Worm (Caenorhabditis elegans): ENCODE data around the gene xdh-1.

The xdh-1 gene

DNA sequence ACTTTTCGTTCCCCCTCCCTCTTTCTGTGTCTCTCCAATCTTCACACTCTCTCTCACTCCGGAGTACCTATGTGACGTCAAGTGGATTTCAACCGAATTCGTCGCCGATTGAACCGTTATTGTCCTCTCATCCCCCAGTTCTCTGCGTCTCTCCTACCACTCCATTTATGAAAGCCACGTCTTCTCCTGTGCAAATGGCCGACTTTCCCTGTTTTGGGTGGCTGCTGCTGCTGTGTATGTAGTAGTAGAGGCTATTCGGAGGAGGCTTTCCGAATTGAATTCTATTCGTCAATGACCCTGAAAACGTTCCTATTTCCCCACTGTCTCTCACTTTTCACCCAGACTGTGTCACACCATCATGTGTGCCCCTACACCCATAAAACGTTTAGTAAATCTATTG, 20.9 kb downstream of the xdh-1 start:
- peak; percentile 48 for TF ChIP-seq pros-1 (tag; optimal IDR thresholded peaks at IDR 0.05)
- peak; percentile 31 for TF ChIP-seq ceh-31 (tag; optimal IDR thresholded peaks at IDR 0.05)
- TF ChIP-seq nfya-1 (tag; optimal IDR thresholded peaks at IDR 0.05), result no peak
- TF ChIP-seq eyg-1 (tag; optimal IDR thresholded peaks at IDR 0.05), result no peak
- TF ChIP-seq tbx-7 (tag; optimal IDR thresholded peaks at IDR 0.05), result no peak
- no peak for TF ChIP-seq unc-42 (tag; optimal IDR thresholded peaks at IDR 0.05)

DNA sequence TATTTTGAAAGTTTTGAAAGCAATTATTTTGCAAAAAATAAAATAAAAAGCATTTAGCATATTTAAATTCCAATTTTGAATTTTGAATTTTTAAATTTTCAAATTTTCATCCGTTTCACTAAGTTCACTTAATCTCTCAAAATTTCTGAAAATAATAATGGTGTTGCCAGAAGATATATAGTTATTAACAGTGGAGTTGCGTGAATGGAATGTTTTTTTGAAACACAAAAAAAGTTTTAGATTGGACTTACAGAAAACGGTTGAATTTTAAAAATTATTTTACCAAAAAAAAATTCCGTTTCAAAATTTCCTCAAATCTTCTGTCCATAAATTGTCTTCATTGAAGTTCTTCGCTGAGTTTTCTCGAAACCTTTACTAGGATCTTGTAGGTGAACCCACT, 21.4 kb downstream of the xdh-1 start:
- TF ChIP-seq ztf-16 (tag; optimal IDR thresholded peaks at IDR 0.05) (no peak), gmeb-2 (tag; optimal IDR thresholded peaks at IDR 0.05) (no peak), nhr-11 (tag; optimal IDR thresholded peaks at IDR 0.05) (no peak), ceh-45 (GFP tag; IDR thresholded peaks at IDR 0.05) (no peak), sox-4 (tag; optimal IDR thresholded peaks at IDR 0.05) (no peak), pha-2 (tag; optimal IDR thresholded peaks at IDR 0.05) (no peak), unc-42 (tag; optimal IDR thresholded peaks at IDR 0.05) (no peak), ceh-34 (tag; optimal IDR thresholded peaks at IDR 0.05) (no peak), sox-2 (GFP tag; IDR thresholded peaks at IDR 0.05) (no peak), hlh-8 (tag; optimal IDR thresholded peaks at IDR 0.05) (no peak), ceh-2 (tag; optimal IDR thresholded peaks at IDR 0.05) (no peak), eyg-1 (tag; optimal IDR thresholded peaks at IDR 0.05) (no peak), nhr-232 (tag; optimal IDR thresholded peaks at IDR 0.05) (no peak), lim-6 (tag; optimal IDR thresholded peaks at IDR 0.05) (no peak), hlh-13 (GFP tag; optimal IDR thresholded peaks at IDR 0.05) (no peak), ceh-18 (tag; optimal IDR thresholded peaks at IDR 0.05) (no peak), pqm-1 (tag; optimal IDR thresholded peaks at IDR 0.05) (no peak), elt-4 (tag; optimal IDR thresholded peaks at IDR 0.05) (no peak), ceh-30 (tag; optimal IDR thresholded peaks at IDR 0.05) (no peak), C08G9.2 (tag; optimal IDR thresholded peaks at IDR 0.05) (no peak)

- TF ChIP-seq pax-1 (tag; optimal IDR thresholded peaks at IDR 0.05), result no peak
- TF ChIP-seq npax-4 (tag; optimal IDR thresholded peaks at IDR 0.05), result no peak
- no peak for TF ChIP-seq fax-1 (tag; optimal IDR thresholded peaks at IDR 0.05)
- no peak for TF ChIP-seq ceh-31 (tag; optimal IDR thresholded peaks at IDR 0.05)
- TF ChIP-seq pqm-1 (tag; optimal IDR thresholded peaks at IDR 0.05), result no peak
- no peak for TF ChIP-seq ceh-14 (tag; optimal IDR thresholded peaks at IDR 0.05)
- no peak for TF ChIP-seq hlh-13 (GFP tag; optimal IDR thresholded peaks at IDR 0.05)
- TF ChIP-seq ceh-22 (tag; optimal IDR thresholded peaks at IDR 0.05), result no peak
- no peak for TF ChIP-seq syd-9 (tag; optimal IDR thresholded peaks at IDR 0.05)
- no peak for TF ChIP-seq K09A11.1 (tag; optimal IDR thresholded peaks at IDR 0.05; ENCODE audit: insufficient read depth)
- no peak for TF ChIP-seq ahr-1 (tag; optimal IDR thresholded peaks at IDR 0.05)
- TF ChIP-seq pha-4 (tag; optimal IDR thresholded peaks at IDR 0.05), result no peak
- TF ChIP-seq ceh-2 (tag; optimal IDR thresholded peaks at IDR 0.05), result no peak
- TF ChIP-seq ref-2 (tag; optimal IDR thresholded peaks at IDR 0.05), result no peak
- no peak for TF ChIP-seq lin-11 (tag; optimal IDR thresholded peaks at IDR 0.05)
These were observed 22.6 kb downstream of the xdh-1 start for ce11 chrIV:14390023-14390614.

DNA sequence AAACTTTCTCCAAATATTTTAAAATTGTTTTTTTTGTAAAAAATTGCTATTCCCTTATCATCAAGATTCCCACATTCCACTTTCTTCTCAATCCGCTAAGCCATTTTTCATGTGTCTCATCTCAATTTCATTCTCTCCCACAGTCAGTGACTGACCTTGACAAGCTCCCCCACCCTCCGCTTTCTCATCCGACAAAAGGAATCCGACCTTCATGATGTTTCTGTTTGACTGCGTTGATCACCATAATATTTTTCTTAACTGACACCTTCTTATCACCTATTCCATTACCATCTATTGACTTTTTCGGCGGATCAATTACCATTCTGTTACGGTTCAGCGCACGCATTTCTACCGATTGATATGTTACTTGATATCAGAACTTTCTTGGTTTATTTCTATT, 23.6 kb downstream of the xdh-1 start:
- TF ChIP-seq hlh-30 (tag; optimal IDR thresholded peaks at IDR 0.05; ENCODE audit: insufficient read depth), result no peak
- no peak for TF ChIP-seq hlh-8 (tag; optimal IDR thresholded peaks at IDR 0.05)
- no peak for TF ChIP-seq dmd-4 (tag; optimal IDR thresholded peaks at IDR 0.05; ENCODE audit: borderline replicate concordance)
- TF ChIP-seq hlh-13 (GFP tag; optimal IDR thresholded peaks at IDR 0.05), result no peak
- no peak for TF ChIP-seq nhr-232 (tag; optimal IDR thresholded peaks at IDR 0.05)
- TF ChIP-seq ceh-48 (tag; optimal IDR thresholded peaks at IDR 0.05), result no peak
- TF ChIP-seq unc-3 (GFP tag; conservative IDR thresholded peaks at IDR 0.05), result no peak
- no peak for TF ChIP-seq unc-3 (tag; optimal IDR thresholded peaks at IDR 0.05)
- no peak for TF ChIP-seq zip-5 (tag; optimal IDR thresholded peaks at IDR 0.05)
- no peak for TF ChIP-seq Y22D7AL.16 (tag; optimal IDR thresholded peaks at IDR 0.05)
- no peak for TF ChIP-seq pha-2 (tag; optimal IDR thresholded peaks at IDR 0.05)
- TF ChIP-seq ceh-31 (tag; optimal IDR thresholded peaks at IDR 0.05), result no peak
- TF ChIP-seq elt-4 (tag; optimal IDR thresholded peaks at IDR 0.05), result no peak
- TF ChIP-seq unc-42 (tag; optimal IDR thresholded peaks at IDR 0.05), result no peak
